Fruit fly (Drosophila melanogaster): ENCODE results near the gene CG8032.

The CG8032 gene

DNA sequence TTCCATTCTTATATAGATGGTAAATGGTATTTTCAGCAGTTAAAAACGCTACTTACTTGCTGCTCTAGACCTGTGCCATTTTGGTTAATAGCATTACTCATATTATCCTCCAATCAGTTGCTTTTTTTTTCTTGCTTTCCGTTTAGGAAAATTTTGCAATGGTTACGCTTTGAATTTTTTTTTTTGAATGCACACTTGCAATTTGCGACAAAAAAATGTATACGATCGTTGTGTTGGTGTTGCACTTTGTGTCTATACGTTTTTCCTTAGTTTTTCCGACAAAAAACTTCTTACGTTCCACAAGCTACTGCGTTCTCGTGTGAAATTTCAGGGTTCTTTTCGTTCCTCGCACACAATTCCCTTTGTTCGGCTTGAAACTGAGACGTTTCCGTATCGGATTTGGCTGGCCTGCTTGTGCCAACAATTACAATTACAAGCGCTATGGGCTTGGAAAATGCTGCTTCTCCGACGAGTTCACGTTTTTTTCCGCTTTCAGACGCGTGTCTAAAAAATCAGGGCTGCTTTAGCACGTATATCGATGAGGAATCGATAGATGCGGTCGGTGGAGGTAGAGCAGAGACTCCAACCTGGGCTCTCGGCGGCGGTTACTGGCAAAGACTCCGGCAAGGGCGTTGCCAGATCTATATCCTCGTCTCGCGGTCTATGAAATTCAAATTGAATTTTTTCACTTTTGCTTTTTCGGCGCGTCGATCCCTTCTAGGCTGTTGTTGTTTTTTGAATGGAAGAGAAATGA, 3.8 kb upstream of the CG8032 start:
- TF ChIP-seq D19A (tag; optimal IDR thresholded peaks at IDR 0.05), result no peak
- TF ChIP-seq PHDP (tag; optimal IDR thresholded peaks at IDR 0.05), result peak; percentile 20
- TF ChIP-seq Lpt (GFP tag; optimal IDR thresholded peaks at IDR 0.05), result no peak
- TF ChIP-seq CG6813 (GFP tag; optimal IDR thresholded peaks at IDR 0.05), result no peak
- TF ChIP-seq hkb (optimal IDR thresholded peaks at IDR 0.05), result peak; percentile 27
- TF ChIP-seq hkb (GFP tag; IDR thresholded peaks at IDR 0.05), result peak; percentile 38; the same call in 1 of the 2 replicates
- no peak for TF ChIP-seq Mrtf (GFP tag; IDR thresholded peaks at IDR 0.05)
- TF ChIP-seq CG3995 (GFP tag; optimal IDR thresholded peaks at IDR 0.05), result peak; percentile 64
- no peak for TF ChIP-seq D (optimal IDR thresholded peaks at IDR 0.05)
- no peak for TF ChIP-seq D (GFP tag; optimal IDR thresholded peaks at IDR 0.05)
- TF ChIP-seq CG8290 (GFP tag; optimal IDR thresholded peaks at IDR 0.05), result peak; percentile 55
- TF ChIP-seq CG8290 (tag; optimal IDR thresholded peaks at IDR 0.05), result peak in 1 of 2 experiments; percentile 89
- TF ChIP-seq CG1233 (GFP tag; optimal IDR thresholded peaks at IDR 0.05), result peak; percentile 17
- TF ChIP-seq CG6654 (GFP tag; optimal IDR thresholded peaks at IDR 0.05), result no peak
- no peak for TF ChIP-seq lov (optimal IDR thresholded peaks at IDR 0.05)
- TF ChIP-seq lov (GFP tag; IDR thresholded peaks at IDR 0.05), result no peak
- no peak for TF ChIP-seq CG1529 (GFP tag; optimal IDR thresholded peaks at IDR 0.05)
- TF ChIP-seq caup (GFP tag; optimal IDR thresholded peaks at IDR 0.05; ENCODE audit: severe bottlenecking), result peak; percentile 75
- TF ChIP-seq Elba2 (GFP tag; optimal IDR thresholded peaks at IDR 0.05), result peak; percentile 2
- TF ChIP-seq chm (GFP tag; IDR thresholded peaks at IDR 0.05), result peak; percentile 56
- peak; percentile 61 for TF ChIP-seq ERR (GFP tag; optimal IDR thresholded peaks at IDR 0.05)
- peak; percentile 71 for TF ChIP-seq CG12769 (tag; optimal IDR thresholded peaks at IDR 0.05)
- TF ChIP-seq TFAM (GFP tag; optimal IDR thresholded peaks at IDR 0.05), result no peak
- TF ChIP-seq nom (GFP tag; optimal IDR thresholded peaks at IDR 0.05), result peak; percentile 10
- TF ChIP-seq h (optimal IDR thresholded peaks at IDR 0.05), result no peak
- TF ChIP-seq CG2712 (tag; optimal IDR thresholded peaks at IDR 0.05), result peak; percentile 67
- TF ChIP-seq CG30431 (GFP tag; optimal IDR thresholded peaks at IDR 0.05), result no peak
- TF ChIP-seq Mes4 (GFP tag; optimal IDR thresholded peaks at IDR 0.05), result peak; percentile 26
- no peak for TF ChIP-seq bowl (GFP tag; IDR thresholded peaks at IDR 0.05)
- TF ChIP-seq YL-1 (GFP tag; optimal IDR thresholded peaks at IDR 0.05), result peak; percentile 90
- peak; percentile 81; the same call in 1 of the 3 replicates for TF ChIP-seq CG2199 (GFP tag; IDR thresholded peaks at IDR 0.05)
- peak; percentile 8 for TF ChIP-seq abd-A (tag; optimal IDR thresholded peaks at IDR 0.05)
- peak; percentile 85 for TF ChIP-seq gro (GFP tag; optimal IDR thresholded peaks at IDR 0.05)
- peak; percentile 48 for TF ChIP-seq CG8924 (tag; optimal IDR thresholded peaks at IDR 0.05)
- TF ChIP-seq CG31224 (GFP tag; IDR thresholded peaks at IDR 0.05), result peak; percentile 47
- TF ChIP-seq ftz-f1 (GFP tag; optimal IDR thresholded peaks at IDR 0.05), result peak; percentile 74
- peak; percentile 81 for TF ChIP-seq CG34224 (GFP tag; IDR thresholded peaks at IDR 0.05; ENCODE audit: partially characterized antibody)
- no peak for TF ChIP-seq fd64A (GFP tag; optimal IDR thresholded peaks at IDR 0.05)
- TF ChIP-seq CG12104 (GFP tag; optimal IDR thresholded peaks at IDR 0.05), result no peak
- TF ChIP-seq mirr (GFP tag; optimal IDR thresholded peaks at IDR 0.05), result peak; percentile 29
- TF ChIP-seq scrt (GFP tag; optimal IDR thresholded peaks at IDR 0.05), result peak; percentile 6
- TF ChIP-seq CG10274 (GFP tag; optimal IDR thresholded peaks at IDR 0.05), result no peak
- TF ChIP-seq HLH3B (GFP tag; IDR thresholded peaks at IDR 0.05), result no peak
- TF ChIP-seq dmrt99B (tag; optimal IDR thresholded peaks at IDR 0.05), result no peak
- TF ChIP-seq cg (GFP tag; optimal IDR thresholded peaks at IDR 0.05), result no peak
- TF ChIP-seq lilli (GFP tag; optimal IDR thresholded peaks at IDR 0.05), result peak; percentile 47
- no peak for TF ChIP-seq D19B (GFP tag; optimal IDR thresholded peaks at IDR 0.05)
- peak; percentile 96 for TF ChIP-seq amos (GFP tag; IDR thresholded peaks at IDR 0.05; ENCODE audit: partially characterized antibody)
- TF ChIP-seq HmgZ (tag; optimal IDR thresholded peaks at IDR 0.05), result peak; percentile 94
- peak; percentile 83 for TF ChIP-seq CG3847 (GFP tag; IDR thresholded peaks at IDR 0.05)
- peak; percentile 31 for TF ChIP-seq Fer3 (tag; optimal IDR thresholded peaks at IDR 0.05)
